Fruit fly (Drosophila melanogaster): ENCODE data around the gene Rab35.

The Rab35 gene

DNA sequence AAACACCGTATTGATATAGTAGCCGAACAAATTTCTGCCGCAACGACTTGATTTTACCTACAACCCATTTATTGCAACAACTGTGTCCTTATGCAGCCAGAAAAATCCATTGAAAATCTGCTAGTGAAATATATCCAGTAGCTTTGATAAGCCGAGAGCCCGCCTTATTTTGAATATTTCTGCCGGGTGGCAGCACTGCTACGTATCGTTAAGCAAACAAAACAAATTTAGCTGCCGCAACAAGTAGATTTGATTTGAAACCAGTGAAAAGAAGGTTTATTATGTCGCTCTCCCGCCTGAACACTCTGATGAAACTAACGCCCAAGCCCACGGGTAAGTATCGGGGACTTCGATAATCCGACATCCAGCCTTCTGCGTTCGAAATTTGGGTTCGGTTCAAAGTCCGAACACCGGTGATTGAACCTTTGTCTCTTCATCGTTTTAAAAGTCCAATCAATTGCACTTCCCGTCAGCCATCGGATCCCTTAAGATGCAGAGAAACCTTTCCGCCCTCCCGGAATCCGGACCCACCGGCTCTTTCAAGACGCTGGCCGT, 6.9 kb upstream of the Rab35 start, which contains the start of gene CG9577 (continued):
- no peak for TF ChIP-seq CG4318 (GFP tag; optimal IDR thresholded peaks at IDR 0.05)
- TF ChIP-seq ss (GFP tag; optimal IDR thresholded peaks at IDR 0.05), result peak; percentile 93 to 94
- TF ChIP-seq CG9139 (GFP tag; optimal IDR thresholded peaks at IDR 0.05), result peak; percentile 92
- TF ChIP-seq CG11762 (GFP tag; optimal IDR thresholded peaks at IDR 0.05; ENCODE audit: insufficient read depth), result peak; percentile 20

DNA sequence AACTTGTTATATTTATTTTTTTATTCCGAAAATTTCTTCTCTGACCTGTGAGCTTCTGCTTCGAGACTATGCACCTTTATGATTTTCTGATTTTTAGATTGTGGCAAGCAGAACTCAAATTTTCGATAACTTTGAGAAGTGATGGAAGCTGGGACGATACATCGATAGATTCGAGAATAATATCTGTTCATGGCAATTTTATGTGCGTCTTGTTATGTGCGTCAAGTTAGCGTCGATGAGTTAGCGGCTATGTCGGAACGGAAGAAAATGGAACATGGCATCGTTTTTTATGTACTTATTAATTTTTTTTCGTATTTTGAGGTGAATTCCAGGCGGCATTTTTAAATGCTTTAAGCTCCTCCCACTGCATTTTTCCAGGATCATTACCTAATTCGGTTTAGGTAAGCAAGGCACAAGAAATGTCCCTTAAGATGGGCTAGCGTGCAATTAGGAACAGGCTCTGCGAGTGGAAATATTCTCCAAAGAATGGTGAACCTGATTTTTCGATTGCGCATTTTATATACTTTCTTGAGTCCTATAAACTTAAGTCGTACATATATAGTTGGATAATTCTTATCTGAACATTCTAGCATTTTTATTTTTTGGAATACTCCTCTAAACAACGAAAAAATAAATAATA, 6.2 kb upstream of the Rab35 start, which contains the start of gene Phf7:
Gene Phf7 (minus strand): TSS at position 58 of the 640 bp plus-strand sequence.
- no peak for TF ChIP-seq achi (GFP tag; optimal IDR thresholded peaks at IDR 0.05)
- TF ChIP-seq Eip78C (GFP tag), result peak; percentile 3

- no peak for TF ChIP-seq fd85E (GFP tag; optimal IDR thresholded peaks at IDR 0.05)
- no peak for TF ChIP-seq CG11902 (GFP tag; optimal IDR thresholded peaks at IDR 0.05)
- TF ChIP-seq Gug (GFP tag; IDR thresholded peaks at IDR 0.05), result no peak
- TF ChIP-seq esn (GFP tag; optimal IDR thresholded peaks at IDR 0.05), result peak; percentile 3
- TF ChIP-seq Sox15 (GFP tag; optimal IDR thresholded peaks at IDR 0.05), result no peak
- TF ChIP-seq Eip78C (GFP tag), result no peak
- no peak for TF ChIP-seq pdm3 (GFP tag; optimal IDR thresholded peaks at IDR 0.05)
Measured at dm6 chrX:20162586-20162985, 2.9 kb upstream of the Rab35 start.

DNA sequence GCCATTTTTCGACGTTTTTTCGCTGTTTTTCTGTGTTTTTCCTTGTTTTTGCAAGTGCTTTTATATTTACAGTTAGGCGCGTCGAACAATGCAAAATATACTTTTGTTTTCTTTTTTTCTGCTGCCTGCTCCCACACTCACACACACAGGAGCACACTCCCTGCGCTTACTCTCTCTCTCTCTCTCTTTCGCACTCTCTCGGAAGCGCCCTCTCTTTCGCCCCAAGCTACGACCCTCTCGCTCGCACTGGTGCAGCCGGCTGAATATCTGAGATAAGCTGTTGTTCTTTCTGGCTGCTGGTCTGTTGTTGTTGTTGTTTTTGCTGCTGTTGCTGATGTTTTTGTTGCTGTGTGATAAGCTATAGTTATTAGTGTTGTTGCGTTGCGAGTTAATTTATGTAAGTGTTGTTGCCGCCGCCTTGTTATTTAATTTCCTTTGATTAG, 708 bp downstream of the Rab35 start:
- TF ChIP-seq Eip93F (GFP tag; optimal IDR thresholded peaks at IDR 0.05), result no peak
- no peak for TF ChIP-seq Ets21C (GFP tag; optimal IDR thresholded peaks at IDR 0.05)
- TF ChIP-seq CG8632 (GFP tag; optimal IDR thresholded peaks at IDR 0.05), result peak; percentile 12
- no peak for TF ChIP-seq CG3919 (GFP tag; optimal IDR thresholded peaks at IDR 0.05)
- TF ChIP-seq pdm3 (GFP tag; optimal IDR thresholded peaks at IDR 0.05), result no peak
- TF ChIP-seq Hr4 (GFP tag; optimal IDR thresholded peaks at IDR 0.05), result no peak
- TF ChIP-seq fkh (GFP tag; optimal IDR thresholded peaks at IDR 0.05), result peak; percentile 28
- TF ChIP-seq CG6792 (GFP tag; optimal IDR thresholded peaks at IDR 0.05), result no peak
- TF ChIP-seq spab (GFP tag; optimal IDR thresholded peaks at IDR 0.05), result no peak
- peak; percentile 16 for TF ChIP-seq Blimp-1 (GFP tag; optimal IDR thresholded peaks at IDR 0.05)
- TF ChIP-seq Met (GFP tag; optimal IDR thresholded peaks at IDR 0.05), result no peak
- TF ChIP-seq CG8119 (GFP tag; IDR thresholded peaks at IDR 0.05), result peak; percentile 47; the same call in 1 of the 3 replicates
- peak in 1 of 2 experiments; percentile 16 for TF ChIP-seq salr (GFP tag; optimal IDR thresholded peaks at IDR 0.05)
- TF ChIP-seq cyc (GFP tag; optimal IDR thresholded peaks at IDR 0.05), result no peak
- no peak for TF ChIP-seq Smox (GFP tag; optimal IDR thresholded peaks at IDR 0.05)
- peak; percentile 43; the same call in 1 of the 2 replicates for TF ChIP-seq CG15336 (GFP tag; IDR thresholded peaks at IDR 0.05)
- TF ChIP-seq CG6854 (GFP tag; optimal IDR thresholded peaks at IDR 0.05), result no peak
- TF ChIP-seq CG11762 (GFP tag; optimal IDR thresholded peaks at IDR 0.05; ENCODE audit: insufficient read depth), result no peak
- peak; percentile 19 for TF ChIP-seq CG34406 (GFP tag; optimal IDR thresholded peaks at IDR 0.05)
- TF ChIP-seq CG7368 (GFP tag; optimal IDR thresholded peaks at IDR 0.05), result no peak
- no peak for TF ChIP-seq achi (GFP tag; optimal IDR thresholded peaks at IDR 0.05)
- no peak for TF ChIP-seq Sox15 (GFP tag; optimal IDR thresholded peaks at IDR 0.05)
- peak; percentile 75; the same call in 2 of the 3 replicates for TF ChIP-seq CG6163 (GFP tag; IDR thresholded peaks at IDR 0.05)
- peak; percentile 32 for TF ChIP-seq CG9139 (GFP tag; optimal IDR thresholded peaks at IDR 0.05)
- no peak for TF ChIP-seq CG11294 (GFP tag; IDR thresholded peaks at IDR 0.05)
- TF ChIP-seq dac (GFP tag; optimal IDR thresholded peaks at IDR 0.05), result peak; percentile 34
- TF ChIP-seq esn (GFP tag; optimal IDR thresholded peaks at IDR 0.05), result no peak
- TF ChIP-seq Gug (GFP tag; IDR thresholded peaks at IDR 0.05), result peak; percentile 39
- no peak for TF ChIP-seq CG6276 (GFP tag; optimal IDR thresholded peaks at IDR 0.05)
- TF ChIP-seq Lpt (GFP tag; optimal IDR thresholded peaks at IDR 0.05), result peak; percentile 15
- TF ChIP-seq CG16779 (tag; optimal IDR thresholded peaks at IDR 0.05), result peak; percentile 47
- peak; percentile 40 for TF ChIP-seq dsx (GFP tag; optimal IDR thresholded peaks at IDR 0.05; ENCODE audit: poor library complexity, severe bottlenecking)
- TF ChIP-seq acj6 (GFP tag; optimal IDR thresholded peaks at IDR 0.05), result no peak
- no peak for TF ChIP-seq fd59A (GFP tag; optimal IDR thresholded peaks at IDR 0.05)
- TF ChIP-seq CG11902 (GFP tag; optimal IDR thresholded peaks at IDR 0.05), result no peak
- TF ChIP-seq vri (GFP tag; optimal IDR thresholded peaks at IDR 0.05), result peak; percentile 63
- TF ChIP-seq CG1621 (tag; optimal IDR thresholded peaks at IDR 0.05), result peak; percentile 21
- TF ChIP-seq OdsH (GFP tag; optimal IDR thresholded peaks at IDR 0.05), result no peak
- peak; percentile 52 for TF ChIP-seq Eip78C (GFP tag)
